Worm (Caenorhabditis elegans) whole organism, L2 larva: ENCODE data around the gene R10E12.2.

Experiments
- C34F6.9 ChIP-seq: fragments of 150-350 bp; optimal IDR thresholded peaks from 2 replicates; lab custom pipeline; 2014; ENCODE audit warnings: missing biosample characterization, missing genetic modification characterization
- R02D3.7 ChIP-seq: fragments of 150-350 bp; optimal IDR thresholded peaks from 2 replicates; lab custom pipeline; 2014; ENCODE audit warnings: missing biosample characterization, missing genetic modification characterization
- ZK546.5 ChIP-seq: sonication (generic microtip); optimal IDR thresholded peaks from 2 replicates; lab custom pipeline; 2017; ENCODE audit warnings: missing biosample characterization, missing genetic modification characterization
- alr-1 ChIP-seq: fragments of 150-350 bp; optimal IDR thresholded peaks from 2 replicates; lab custom pipeline; 2014; ENCODE audit warnings: missing biosample characterization, missing genetic modification characterization
- aly-2 ChIP-seq: fragments of 150-350 bp; optimal IDR thresholded peaks from 2 replicates; lab custom pipeline; 2014; ENCODE audit warnings: missing biosample characterization, missing genetic modification characterization
- blmp-1 ChIP-seq: sonication (generic microtip); optimal IDR thresholded peaks from 2 replicates; lab custom pipeline; 2017; ENCODE audit warnings: missing genetic modification characterization, mild to moderate bottlenecking, missing compliant biosample characterization, antibody characterized with exemption, moderate library complexity; ENCODE audit not compliant: insufficient read depth
- ceh-16 ChIP-seq: fragments of 150-350 bp; optimal IDR thresholded peaks from 2 replicates; lab custom pipeline; 2014; ENCODE audit warnings: missing biosample characterization, missing genetic modification characterization
- ceh-82 ChIP-seq: fragments of 150-350 bp; optimal IDR thresholded peaks from 2 replicates; lab custom pipeline; 2014; ENCODE audit warnings: missing biosample characterization, missing genetic modification characterization
- crh-2 ChIP-seq: sonication (generic microtip); optimal IDR thresholded peaks from 2 replicates; lab custom pipeline; 2017; ENCODE audit warnings: missing biosample characterization, missing genetic modification characterization
- dmd-4 ChIP-seq: sonication (generic microtip); optimal IDR thresholded peaks from 2 replicates; lab custom pipeline; 2017; ENCODE audit warnings: missing biosample characterization, missing genetic modification characterization
- elt-1 ChIP-seq: fragments of 150-350 bp; optimal IDR thresholded peaks from 2 replicates; lab custom pipeline; 2014; ENCODE audit warnings: missing biosample characterization, missing genetic modification characterization
- fos-1 ChIP-seq: fragments of 150-350 bp; optimal IDR thresholded peaks from 2 replicates; lab custom pipeline; 2014; ENCODE audit warnings: missing biosample characterization, missing genetic modification characterization
- gmeb-1 ChIP-seq: fragments of 150-350 bp; optimal IDR thresholded peaks from 2 replicates; lab custom pipeline; 2014; ENCODE audit warnings: missing biosample characterization, missing genetic modification characterization
- lin-11 ChIP-seq: fragments of 150-350 bp; sonication (generic microtip); optimal IDR thresholded peaks from 2 replicates; lab custom pipeline; 2014; ENCODE audit warnings: missing biosample characterization, missing genetic modification characterization, inconsistent platforms, mixed read lengths
- lin-13 ChIP-seq: fragments of 150-350 bp; optimal IDR thresholded peaks from 2 replicates; lab custom pipeline; 2014; ENCODE audit warnings: missing biosample characterization, missing genetic modification reagents, missing genetic modification characterization
- lin-39 ChIP-seq: fragments of 150-350 bp; optimal IDR thresholded peaks from 2 replicates; lab custom pipeline; 2014; ENCODE audit warnings: missing biosample characterization, missing genetic modification reagents, missing genetic modification characterization
- lsy-2 ChIP-seq, 2 experiments: fragments of 150-350 bp in 1 of 2; sonication (generic microtip) in 1 of 2; optimal IDR thresholded peaks; 2 replicates each; lab custom pipeline; 2014 to 2017; ENCODE audit warnings: missing biosample characterization in 2 of 2, missing genetic modification characterization in 2 of 2
- mab-5 ChIP-seq: fragments of 150-350 bp; optimal IDR thresholded peaks from 2 replicates; lab custom pipeline; 2014; ENCODE audit warnings: missing biosample characterization, missing genetic modification characterization
- mbf-1 ChIP-seq: sonication (generic microtip); optimal IDR thresholded peaks from 2 replicates; lab custom pipeline; 2017; ENCODE audit warnings: missing biosample characterization, missing genetic modification characterization
- mdl-1 ChIP-seq, 2 experiments: fragments of 150-350 bp in 1 of 2; sonication (generic microtip) in 1 of 2; optimal IDR thresholded peaks; 2 replicates each; lab custom pipeline; 2017; ENCODE audit warnings: missing biosample characterization in 2 of 2, missing genetic modification characterization in 2 of 2
- nhr-10 ChIP-seq: sonication (generic microtip); optimal IDR thresholded peaks from 2 replicates; lab custom pipeline; 2017; ENCODE audit warnings: missing biosample characterization, missing genetic modification characterization
- nhr-11 ChIP-seq: fragments of 150-350 bp; optimal IDR thresholded peaks from 2 replicates; lab custom pipeline; 2014; ENCODE audit warnings: missing biosample characterization, missing genetic modification characterization
- nhr-12 ChIP-seq: fragments of 150-350 bp; optimal IDR thresholded peaks from 2 replicates; lab custom pipeline; 2014; ENCODE audit warnings: missing biosample characterization, missing genetic modification characterization
- nhr-21 ChIP-seq: fragments of 150-350 bp; optimal IDR thresholded peaks from 2 replicates; lab custom pipeline; 2014; ENCODE audit warnings: missing biosample characterization, missing genetic modification characterization
- nhr-23 ChIP-seq: fragments of 150-350 bp; optimal IDR thresholded peaks from 2 replicates; lab custom pipeline; 2014; ENCODE audit warnings: missing biosample characterization, missing genetic modification reagents, missing genetic modification characterization
- nhr-237 ChIP-seq: fragments of 150-350 bp; optimal IDR thresholded peaks from 2 replicates; lab custom pipeline; 2014; ENCODE audit warnings: missing biosample characterization, missing genetic modification characterization
- nhr-25 ChIP-seq: fragments of 150-350 bp; sonication (generic microtip); optimal IDR thresholded peaks from 3 replicates; lab custom pipeline; 2014; ENCODE audit warnings: missing biosample characterization, missing genetic modification characterization
- nhr-6 ChIP-seq: fragments of 150-350 bp; optimal IDR thresholded peaks from 2 replicates; lab custom pipeline; 2014; ENCODE audit warnings: missing biosample characterization, missing genetic modification characterization
- nhr-77 ChIP-seq: fragments of 150-350 bp; optimal IDR thresholded peaks from 2 replicates; lab custom pipeline; 2014; ENCODE audit warnings: missing biosample characterization, missing genetic modification characterization
- sem-4 ChIP-seq: fragments of 150-350 bp; optimal IDR thresholded peaks from 2 replicates; lab custom pipeline; 2014; ENCODE audit warnings: missing biosample characterization, missing genetic modification reagents, missing genetic modification characterization
- skn-1 ChIP-seq: sonication (generic microtip); optimal IDR thresholded peaks from 2 replicates; lab custom pipeline; 2017; ENCODE audit warnings: missing biosample characterization, missing genetic modification characterization
- sma-3 ChIP-seq: sonication (generic microtip); optimal IDR thresholded peaks from 2 replicates; lab custom pipeline; 2016; ENCODE audit warnings: missing genetic modification reagents, missing genetic modification characterization, missing compliant biosample characterization
- snpc-4 ChIP-seq: fragments of 150-350 bp; optimal IDR thresholded peaks from 2 replicates; lab custom pipeline; 2014; ENCODE audit warnings: missing biosample characterization, missing genetic modification characterization
- unc-39 ChIP-seq: fragments of 150-350 bp; optimal IDR thresholded peaks from 2 replicates; lab custom pipeline; 2014; ENCODE audit warnings: missing biosample characterization, missing genetic modification characterization
- unc-55 ChIP-seq: fragments of 150-350 bp; sonication (generic microtip); optimal IDR thresholded peaks from 3 replicates; lab custom pipeline; 2014; ENCODE audit warnings: missing biosample characterization, missing genetic modification reagents, missing genetic modification characterization
- zag-1 ChIP-seq: fragments of 150-350 bp; optimal IDR thresholded peaks from 2 replicates; lab custom pipeline; 2014; ENCODE audit warnings: missing biosample characterization, missing genetic modification characterization
- ztf-4 ChIP-seq: fragments of 150-350 bp; optimal IDR thresholded peaks from 2 replicates; lab custom pipeline; 2014; ENCODE audit warnings: missing biosample characterization, missing genetic modification characterization

R10E12.2 gene

DNA sequence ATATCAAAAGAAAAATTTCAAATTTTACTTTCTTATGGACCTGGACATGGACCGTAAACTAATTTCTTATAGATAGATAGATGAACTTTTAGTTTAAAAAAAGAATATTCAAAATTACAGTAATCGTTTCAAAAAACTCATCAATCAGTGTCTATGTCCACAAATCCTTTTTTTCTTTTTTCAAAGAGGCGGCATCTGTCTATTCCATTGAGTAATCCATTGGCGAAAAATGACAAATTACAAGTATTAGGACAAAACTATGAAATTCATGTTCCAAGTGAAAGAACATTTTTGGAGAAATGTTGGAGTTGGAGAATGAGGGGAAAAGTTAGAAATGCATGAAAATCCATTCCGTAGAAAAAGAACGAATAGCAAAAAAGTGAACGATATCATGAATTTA, 11.9 kb upstream of the R10E12.2 start:
- TF ChIP-seq unc-55 (GFP tag; lab: Kevin White, UChicago): peak; percentile 95
- no peak for TF ChIP-seq alr-1 (tag; lab: Kevin White, UChicago)
- TF ChIP-seq dmd-4: no peak
- peak; percentile 74 for TF ChIP-seq mab-5
- no peak for TF ChIP-seq sma-3 (GFP tag; lab: Kevin White, UChicago)
- no peak for TF ChIP-seq lsy-2 (tag; optimal IDR thresholded peaks at IDR 0.05; lab: Kevin White, UChicago)

DNA sequence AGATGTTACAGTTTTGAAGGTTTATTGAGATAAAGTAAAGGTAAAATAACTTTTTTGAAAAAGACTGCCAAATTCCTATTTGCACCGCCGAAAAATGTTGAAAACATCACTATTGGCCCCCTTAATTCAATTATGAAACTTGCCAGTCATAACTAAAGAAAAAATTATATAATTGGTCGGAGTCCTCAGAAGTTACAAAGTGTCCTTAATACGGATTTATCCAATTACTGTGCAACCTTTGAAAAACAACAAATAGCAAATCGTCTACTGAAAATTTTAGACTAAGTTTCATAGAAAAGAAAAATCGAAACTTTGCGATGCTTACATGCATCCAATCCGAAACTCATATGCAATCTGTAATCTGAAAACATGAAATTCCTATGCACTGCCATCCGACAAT, 10.9 kb upstream of the R10E12.2 start:
- TF ChIP-seq nhr-77 (tag; lab: Kevin White, UChicago): no peak
- TF ChIP-seq nhr-6 (tag; lab: Kevin White, UChicago): no peak
- TF ChIP-seq ztf-4: no peak
- TF ChIP-seq ZK546.5 (tag; lab: Kevin White, UChicago): no peak
- TF ChIP-seq mbf-1: no peak

DNA sequence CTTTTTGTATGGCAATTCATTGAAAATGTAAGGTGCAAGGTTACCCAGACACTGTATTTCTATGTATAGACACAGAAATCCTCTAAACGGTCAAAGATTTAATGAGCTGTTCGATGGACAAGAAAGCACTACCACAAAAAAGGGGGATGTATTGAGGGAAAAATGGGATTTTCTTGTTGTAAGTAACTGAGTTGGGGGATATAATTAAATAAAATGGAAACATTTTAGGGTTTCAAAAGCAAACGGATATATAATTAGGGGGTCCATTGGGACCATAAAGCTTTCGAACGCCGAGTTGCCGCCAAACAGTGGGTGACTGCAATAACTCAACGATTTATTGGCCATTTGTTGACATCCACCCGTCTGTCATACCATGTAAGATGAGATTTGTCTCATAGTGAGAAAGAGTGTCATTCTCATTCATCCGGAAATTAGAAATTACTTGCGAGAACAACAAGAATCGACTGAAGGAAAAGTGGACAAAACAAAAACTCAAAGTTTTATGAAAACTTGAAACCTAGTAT, 8.5 kb upstream of the R10E12.2 start:
- TF ChIP-seq unc-55 (GFP tag; lab: Kevin White, UChicago) (no peak), snpc-4 (tag; lab: Kevin White, UChicago) (no peak), nhr-23 (tag; lab: Kevin White, UChicago) (no peak), nhr-21 (tag; lab: Kevin White, UChicago) (no peak), fos-1 (tag; lab: Kevin White, UChicago) (no peak), sma-3 (GFP tag; lab: Kevin White, UChicago) (no peak), sem-4 (tag; lab: Kevin White, UChicago) (no peak), nhr-77 (tag; lab: Kevin White, UChicago) (no peak), unc-39 (tag; lab: Kevin White, UChicago) (no peak), aly-2 (tag; lab: Kevin White, UChicago) (no peak), mbf-1 (no peak), R02D3.7 (tag; lab: Kevin White, UChicago) (no peak), elt-1 (tag; lab: Kevin White, UChicago) (no peak), nhr-237 (tag; lab: Kevin White, UChicago) (no peak)

DNA sequence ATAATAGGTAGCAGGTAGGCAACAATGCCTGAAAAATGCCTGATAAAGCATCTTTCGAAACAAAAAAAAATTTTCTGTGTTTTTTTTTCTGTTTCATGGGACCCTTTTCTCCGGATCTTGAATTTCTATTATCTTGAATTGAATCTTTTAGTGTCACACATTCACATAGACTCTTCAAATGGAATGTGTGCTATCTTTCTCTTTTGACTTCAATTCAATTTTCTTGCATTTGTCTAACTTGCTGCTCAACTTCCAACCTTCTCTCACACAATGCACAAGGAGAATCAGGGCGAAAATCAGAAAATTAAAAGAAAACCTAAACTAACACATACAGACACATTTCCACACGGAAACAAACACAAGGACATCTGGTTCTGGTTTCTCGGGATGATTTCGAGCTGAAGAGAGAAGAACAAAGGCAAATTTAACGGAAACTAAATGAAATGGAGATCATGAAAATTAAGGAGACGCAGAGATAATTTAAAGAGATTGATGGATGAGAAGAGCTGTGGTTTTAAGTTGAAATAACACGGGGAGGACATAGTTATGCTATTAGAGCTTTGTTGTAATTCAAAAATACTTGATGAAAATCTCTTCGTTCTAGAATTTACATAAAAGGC, 1.4 kb downstream of the R10E12.2 start:
- TF ChIP-seq elt-1 (tag; lab: Kevin White, UChicago) (no peak), sma-3 (GFP tag; lab: Kevin White, UChicago) (no peak), nhr-21 (tag; lab: Kevin White, UChicago) (no peak), sem-4 (tag; lab: Kevin White, UChicago) (no peak), nhr-12 (tag; lab: Kevin White, UChicago) (no peak), nhr-25 (no peak), skn-1 (tag; lab: Kevin White, UChicago) (no peak), fos-1 (tag; lab: Kevin White, UChicago) (no peak), nhr-10 (tag; lab: Kevin White, UChicago) (no peak), nhr-237 (tag; lab: Kevin White, UChicago) (no peak), R02D3.7 (tag; lab: Kevin White, UChicago) (no peak), mdl-1 (tag; optimal IDR thresholded peaks at IDR 0.05; lab: Kevin White, UChicago) (no peak), gmeb-1 (tag; lab: Kevin White, UChicago) (no peak), C34F6.9 (no peak)

DNA sequence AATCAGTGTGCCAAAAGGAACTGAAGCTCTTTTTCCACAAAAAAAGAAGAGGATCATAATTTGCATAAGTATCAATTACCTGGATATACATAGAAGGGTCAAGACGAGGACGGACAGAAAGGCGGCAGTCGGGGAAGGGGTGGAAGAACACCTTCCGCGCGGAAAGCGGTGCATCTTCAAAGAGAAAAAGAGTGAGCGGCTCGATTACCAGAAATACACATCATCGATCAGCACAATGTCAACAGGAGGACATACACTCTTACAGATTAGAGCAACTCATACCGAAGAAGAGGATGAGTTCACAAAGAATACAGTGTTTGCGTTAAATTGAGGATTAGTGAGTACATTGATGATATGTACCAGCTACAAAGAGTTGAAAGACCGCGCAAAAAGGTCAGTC, 4.3 kb downstream of the R10E12.2 start:
- TF ChIP-seq lin-39 (tag; lab: Kevin White, UChicago): no peak
- no peak for TF ChIP-seq sma-3 (GFP tag; lab: Kevin White, UChicago)
- no peak for TF ChIP-seq ZK546.5 (tag; lab: Kevin White, UChicago)
- TF ChIP-seq ceh-82 (tag; lab: Kevin White, UChicago): no peak
- no peak for TF ChIP-seq sem-4 (tag; lab: Kevin White, UChicago)
- TF ChIP-seq blmp-1 (tag; lab: Kevin White, UChicago): no peak
- TF ChIP-seq lsy-2 (tag; optimal IDR thresholded peaks at IDR 0.05; lab: Kevin White, UChicago): no peak
- TF ChIP-seq aly-2 (tag; lab: Kevin White, UChicago): no peak
- no peak for TF ChIP-seq mbf-1
- no peak for TF ChIP-seq zag-1 (tag; lab: Kevin White, UChicago)
- no peak for TF ChIP-seq alr-1 (tag; lab: Kevin White, UChicago)
- TF ChIP-seq nhr-237 (tag; lab: Kevin White, UChicago): no peak
- TF ChIP-seq lin-11 (tag; lab: Kevin White, UChicago): no peak
- no peak for TF ChIP-seq crh-2 (tag; lab: Kevin White, UChicago)
- TF ChIP-seq nhr-25: no peak
- no peak for TF ChIP-seq ceh-16 (tag; lab: Kevin White, UChicago)
- no peak for TF ChIP-seq nhr-23 (tag; lab: Kevin White, UChicago)
- no peak for TF ChIP-seq nhr-11 (tag; lab: Kevin White, UChicago)
- no peak for TF ChIP-seq nhr-21 (tag; lab: Kevin White, UChicago)
- no peak for TF ChIP-seq lin-13 (GFP tag; lab: Kevin White, UChicago)
